Fruit fly (Drosophila melanogaster) whole organism, pupa: Measurements from ENCODE around the gene CG8578.

Experiments used
- CG12605 ChIP-seq: fragments of 200-800 bp; sonication (Bioruptor generic); IDR thresholded peaks from 2 replicates; pipeline ENCODE4 v1.3.6; 2022; ENCODE audit warnings: missing biosample characterization, missing genetic modification characterization
- CG15710 ChIP-seq: fragments of 200-800 bp; sonication (Bioruptor generic); optimal IDR thresholded peaks from 2 replicates; lab custom pipeline; 2018; ENCODE audit warnings: missing biosample characterization, mild to moderate bottlenecking, missing genetic modification characterization, moderate library complexity
- CG32121 ChIP-seq: fragments of 200-800 bp; sonication (Bioruptor generic); IDR thresholded peaks from 2 replicates; pipeline ENCODE4 v1.3.6; 2022; ENCODE audit warnings: missing biosample characterization, missing genetic modification characterization
- CG34367 ChIP-seq: fragments of 200-800 bp; sonication (Bioruptor generic); optimal IDR thresholded peaks from 2 replicates; lab custom pipeline; 2018; ENCODE audit warnings: missing biosample characterization, mild to moderate bottlenecking, missing genetic modification characterization
- CG4496 ChIP-seq: fragments of 200-800 bp; sonication (Bioruptor generic); IDR thresholded peaks from 3 replicates; pipeline ENCODE4 v1.3.6; 2022; ENCODE audit warnings: missing biosample characterization, missing genetic modification characterization
- CG8159 ChIP-seq: fragments of 200-800 bp; sonication (Bioruptor generic); optimal IDR thresholded peaks from 3 replicates; lab custom pipeline; 2018; ENCODE audit warnings: missing biosample characterization, mild to moderate bottlenecking, missing genetic modification characterization, moderate library complexity
- CG8301 ChIP-seq: fragments of 200-800 bp; sonication (Bioruptor generic); optimal IDR thresholded peaks from 2 replicates; lab custom pipeline; 2018; ENCODE audit warnings: missing biosample characterization, mild to moderate bottlenecking, missing genetic modification characterization
- CG9948 ChIP-seq: fragments of 200-800 bp; sonication (Bioruptor generic); optimal IDR thresholded peaks from 2 replicates; lab custom pipeline; 2018; ENCODE audit warnings: missing biosample characterization, mild to moderate bottlenecking, missing genetic modification characterization, moderate library complexity
- D1 ChIP-seq: fragments of 200-800 bp; sonication (Bioruptor generic); optimal IDR thresholded peaks from 2 replicates; lab custom pipeline; 2018; ENCODE audit warnings: missing biosample characterization, mild to moderate bottlenecking, missing genetic modification characterization, moderate library complexity
- Ets98B ChIP-seq: fragments of 200-800 bp; sonication (Bioruptor generic); IDR thresholded peaks from 2 replicates; pipeline ENCODE4 v1.3.6; 2022; ENCODE audit warnings: missing biosample characterization, missing genetic modification characterization
- Pif1A ChIP-seq: fragments of 200-800 bp; sonication (Bioruptor generic); optimal IDR thresholded peaks from 3 replicates; lab custom pipeline; 2016; ENCODE audit warnings: missing biosample characterization, missing genetic modification characterization

CG8578 gene

DNA sequence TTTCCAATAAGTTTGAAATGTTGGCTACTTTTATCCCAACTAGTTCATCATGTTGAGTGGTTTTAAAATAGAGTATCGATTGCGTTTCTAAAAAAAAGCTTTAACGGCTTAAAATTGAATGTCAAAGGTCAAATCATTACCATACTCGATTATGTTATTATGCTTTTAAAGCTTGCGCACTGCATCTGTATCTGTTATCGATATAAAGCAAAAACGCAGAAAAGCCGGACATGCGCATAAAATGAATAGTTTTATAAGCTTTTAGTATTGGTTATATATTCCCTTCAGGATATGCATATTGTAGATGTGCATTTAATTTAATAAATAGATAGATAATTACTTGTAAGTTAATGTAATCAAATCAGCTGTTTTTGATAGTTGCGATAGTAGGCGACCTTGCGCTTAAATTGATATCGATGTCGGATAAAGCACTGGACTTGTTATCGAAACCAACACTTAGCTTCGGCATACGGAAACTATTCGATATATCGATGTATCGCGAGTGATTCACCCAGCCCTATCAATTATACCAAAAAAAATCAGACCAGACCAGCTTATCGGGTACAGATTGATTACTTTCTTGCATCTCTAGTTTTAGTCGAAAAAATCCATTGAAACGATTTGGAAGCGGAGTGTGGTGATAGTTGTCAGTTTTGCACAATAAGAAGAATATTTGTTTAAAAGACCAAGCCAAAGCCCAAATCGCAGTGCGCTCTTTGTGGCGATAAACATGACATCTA is 47.5 kb downstream of the CG8578 start, which contains the start of gene shi:
TSS of gene shi (plus strand) at position 511 of the 740 bp plus-strand sequence.
- TF ChIP-seq CG4496 (GFP tag; lab: Robert Waterston, UW) (no peak), CG34367 (tag; lab: Kevin White, UChicago) (no peak), CG9948 (tag; lab: Kevin White, UChicago) (no peak), CG32121 (GFP tag; lab: Robert Waterston, UW) (no peak)

- TF ChIP-seq CG12605 (GFP tag; lab: Robert Waterston, UW) (no peak), CG15710 (tag; lab: Kevin White, UChicago) (no peak), CG32121 (GFP tag; lab: Robert Waterston, UW) (no peak), D1 (tag; lab: Kevin White, UChicago) (no peak), CG8159 (tag; lab: Kevin White, UChicago) (no peak), Ets98B (GFP tag; lab: Robert Waterston, UW) (no peak), CG8301 (tag; lab: Kevin White, UChicago) (no peak), Pif1A (no peak), CG4496 (GFP tag; lab: Robert Waterston, UW) (no peak), CG9948 (tag; lab: Kevin White, UChicago) (no peak)
Observed at dm6 chrX:15893732-15894264, 49.5 kb downstream of the CG8578 start.
